Worm (Caenorhabditis elegans): ENCODE data around the gene Y39A3CL.4.

DNA sequence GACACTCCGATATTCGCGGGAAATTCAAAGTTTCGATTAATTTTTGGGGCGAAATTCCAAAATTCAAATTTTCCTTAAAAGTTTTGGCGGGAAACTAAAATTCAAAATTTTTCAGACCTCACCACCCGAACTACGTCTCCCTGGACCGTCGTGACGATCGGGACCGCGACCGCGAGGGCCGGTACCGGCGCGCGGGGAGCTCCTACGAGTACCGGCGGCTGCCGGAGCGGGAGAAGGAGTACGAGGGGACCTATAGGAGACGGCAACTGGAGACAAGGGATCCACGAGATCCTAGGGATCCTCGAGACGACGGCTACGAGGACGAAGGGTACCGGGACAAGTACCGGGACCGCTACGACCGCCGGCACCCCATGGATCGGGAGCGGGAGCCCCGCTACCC, 26.6 kb upstream of the Y39A3CL.4 start:
- TF ChIP-seq pqm-1 (tag; optimal IDR thresholded peaks at IDR 0.05) (no peak), snpc-4 (tag; optimal IDR thresholded peaks at IDR 0.05) (no peak), skn-1 (tag; optimal IDR thresholded peaks at IDR 0.05) (no peak), madf-5 (GFP tag; IDR thresholded peaks at IDR 0.05) (no peak), R02D3.7 (tag; optimal IDR thresholded peaks at IDR 0.05) (no peak), fkh-10 (GFP tag; optimal IDR thresholded peaks at IDR 0.05) (no peak), egl-27 (tag; optimal IDR thresholded peaks at IDR 0.05) (no peak), ama-1 (optimal IDR thresholded peaks at IDR 0.05) (no peak), ceh-82 (tag; optimal IDR thresholded peaks at IDR 0.05) (no peak), lsy-2 (tag; optimal IDR thresholded peaks at IDR 0.05) (no peak), daf-19 (GFP tag; conservative IDR thresholded peaks at IDR 0.05) (no peak), nhr-76 (tag; optimal IDR thresholded peaks at IDR 0.05) (no peak)

Measured in whole organism, L4 larva.